Worm (Caenorhabditis elegans) whole organism, L3 larva: ENCODE data around the gene C39B5.6.

Source experiments
- ZK546.5 ChIP-seq: sonication (generic microtip); optimal IDR thresholded peaks from 2 replicates; lab custom pipeline; 2017; ENCODE audit warnings: missing biosample characterization, missing genetic modification characterization
- ama-1 ChIP-seq: fragments of 150-350 bp; optimal IDR thresholded peaks from 2 replicates; lab custom pipeline; 2018
- ceh-9 ChIP-seq: sonication (generic microtip); optimal IDR thresholded peaks from 2 replicates; lab custom pipeline; 2018; ENCODE audit warnings: missing biosample characterization, missing genetic modification characterization
- egl-27 ChIP-seq: sonication (generic microtip); optimal IDR thresholded peaks from 4 replicates; lab custom pipeline; 2017; ENCODE audit warnings: missing biosample characterization, missing genetic modification reagents, missing genetic modification characterization
- egl-5 ChIP-seq: fragments of 150-350 bp; optimal IDR thresholded peaks from 2 replicates; lab custom pipeline; 2017; ENCODE audit warnings: missing biosample characterization, missing genetic modification reagents, missing genetic modification characterization, inconsistent platforms
- fkh-2 ChIP-seq: fragments of 150-350 bp; optimal IDR thresholded peaks from 2 replicates; lab custom pipeline; 2014; ENCODE audit warnings: missing biosample characterization, missing genetic modification reagents, missing genetic modification characterization
- jun-1 ChIP-seq: fragments of 150-350 bp; optimal IDR thresholded peaks from 2 replicates; lab custom pipeline; 2014; ENCODE audit warnings: missing biosample characterization, missing genetic modification reagents, missing genetic modification characterization
- nhr-76 ChIP-seq: fragments of 150-350 bp; sonication (generic microtip); optimal IDR thresholded peaks from 5 replicates; lab custom pipeline; 2014; ENCODE audit warnings: missing biosample characterization, missing genetic modification characterization
- tbx-2 ChIP-seq: sonication (generic microtip); optimal IDR thresholded peaks from 2 replicates; lab custom pipeline; 2016; ENCODE audit warnings: mild to moderate bottlenecking, missing genetic modification characterization, missing compliant biosample characterization
- zag-1 ChIP-seq: fragments of 150-350 bp; optimal IDR thresholded peaks from 2 replicates; lab custom pipeline; 2014; ENCODE audit warnings: missing biosample characterization, missing genetic modification characterization

- TF ChIP-seq ceh-9 (tag; lab: Kevin White, UChicago) (no peak), zag-1 (tag; lab: Kevin White, UChicago) (no peak), ama-1 (lab: Kevin White, UChicago) (no peak), nhr-76 (tag; lab: Kevin White, UChicago) (no peak), tbx-2 (tag; lab: Kevin White, UChicago) (no peak), jun-1 (tag; lab: Kevin White, UChicago) (no peak), fkh-2 (tag; lab: Kevin White, UChicago) (no peak), egl-27 (tag; lab: Kevin White, UChicago) (no peak), egl-5 (tag; lab: Kevin White, UChicago) (no peak), ZK546.5 (tag; lab: Kevin White, UChicago) (no peak)
These were observed 10.1 kb downstream of the C39B5.6 start, which contains the start of gene C39B5.5 for ce11 chrIII:2207864-2208263.
